Fruit fly (Drosophila melanogaster): Measurements from ENCODE around the gene Hand.

The Hand gene

dm6 chr2L:10327790-10328189, 32.6 kb upstream of the Hand start, which contains the start of gene RnrL:
RnrL (minus strand) TSS chr2L:10327943.
- no peak for TF ChIP-seq psq (optimal IDR thresholded peaks at IDR 0.05)
- TF ChIP-seq EcR (GFP tag; optimal IDR thresholded peaks at IDR 0.05), result no peak
- TF ChIP-seq usp (GFP tag; optimal IDR thresholded peaks at IDR 0.05), result no peak
- no peak for TF ChIP-seq CG8478 (optimal IDR thresholded peaks at IDR 0.05)
- no peak for TF ChIP-seq Dll (optimal IDR thresholded peaks at IDR 0.05)
- TF ChIP-seq pan (optimal IDR thresholded peaks at IDR 0.05), result no peak

dm6 chr2L:10322773-10323487, 27.7 kb upstream of the Hand start, which contains the start of gene CG5381:
CG5381 (minus strand) TSS chr2L:10323102.
- TF ChIP-seq EcR (GFP tag; optimal IDR thresholded peaks at IDR 0.05) (no peak), usp (GFP tag; optimal IDR thresholded peaks at IDR 0.05) (no peak), psq (optimal IDR thresholded peaks at IDR 0.05) (no peak), Dll (optimal IDR thresholded peaks at IDR 0.05) (no peak), pan (optimal IDR thresholded peaks at IDR 0.05) (no peak), CG8478 (optimal IDR thresholded peaks at IDR 0.05) (no peak)

- no peak for TF ChIP-seq pan (optimal IDR thresholded peaks at IDR 0.05)
- TF ChIP-seq usp (GFP tag; optimal IDR thresholded peaks at IDR 0.05), result no peak
- TF ChIP-seq Dll (optimal IDR thresholded peaks at IDR 0.05), result no peak
- TF ChIP-seq EcR (GFP tag; optimal IDR thresholded peaks at IDR 0.05), result no peak
- TF ChIP-seq CG8478 (optimal IDR thresholded peaks at IDR 0.05), result no peak
These were observed 27.0 kb upstream of the Hand start, which contains the start of gene CG4995 for dm6 chr2L:10322176-10322575. CG4995 (plus strand) TSS chr2L:10322476.

- TF ChIP-seq CG8478 (optimal IDR thresholded peaks at IDR 0.05) (no peak), pan (optimal IDR thresholded peaks at IDR 0.05) (no peak), Dll (optimal IDR thresholded peaks at IDR 0.05) (no peak), EcR (GFP tag; optimal IDR thresholded peaks at IDR 0.05) (peak in 1 of 2 experiments; percentile 41), psq (optimal IDR thresholded peaks at IDR 0.05) (no peak), usp (GFP tag; optimal IDR thresholded peaks at IDR 0.05) (no peak)
These were observed 26.4 kb upstream of the Hand start for dm6 chr2L:10321612-10322011.

dm6 chr2L:10321036-10321583, 25.9 kb upstream of the Hand start:
- no peak for TF ChIP-seq psq (optimal IDR thresholded peaks at IDR 0.05)

dm6 chr2L:10320174-10320775, 25.1 kb upstream of the Hand start:
- no peak for TF ChIP-seq EcR (GFP tag; optimal IDR thresholded peaks at IDR 0.05)

dm6 chr2L:10315888-10316287, 20.7 kb upstream of the Hand start:
- TF ChIP-seq CG8478 (optimal IDR thresholded peaks at IDR 0.05) (no peak), psq (optimal IDR thresholded peaks at IDR 0.05) (no peak), EcR (GFP tag; optimal IDR thresholded peaks at IDR 0.05) (no peak), pan (optimal IDR thresholded peaks at IDR 0.05) (no peak), usp (GFP tag; optimal IDR thresholded peaks at IDR 0.05) (no peak), Dll (optimal IDR thresholded peaks at IDR 0.05) (no peak)

dm6 chr2L:10314327-10315210, 19.4 kb upstream of the Hand start, which contains the start of the genes Usp14 and CG4972:
Usp14 (minus strand) TSS chr2L:10314396.
CG4972 (plus strand) TSS chr2L:10314792.
- TF ChIP-seq psq (optimal IDR thresholded peaks at IDR 0.05) (no peak), CG8478 (optimal IDR thresholded peaks at IDR 0.05) (no peak), Dll (optimal IDR thresholded peaks at IDR 0.05) (no peak), EcR (GFP tag; optimal IDR thresholded peaks at IDR 0.05) (no peak), pan (optimal IDR thresholded peaks at IDR 0.05) (no peak), usp (GFP tag; optimal IDR thresholded peaks at IDR 0.05) (no peak)

dm6 chr2L:10311822-10312221, 16.6 kb upstream of the Hand start:
- TF ChIP-seq pan (optimal IDR thresholded peaks at IDR 0.05), result no peak
- TF ChIP-seq usp (GFP tag; optimal IDR thresholded peaks at IDR 0.05), result no peak
- no peak for TF ChIP-seq EcR (GFP tag; optimal IDR thresholded peaks at IDR 0.05)
- TF ChIP-seq CG8478 (optimal IDR thresholded peaks at IDR 0.05), result no peak
- no peak for TF ChIP-seq Dll (optimal IDR thresholded peaks at IDR 0.05)
- no peak for TF ChIP-seq psq (optimal IDR thresholded peaks at IDR 0.05)

- TF ChIP-seq pan (optimal IDR thresholded peaks at IDR 0.05), result no peak
- TF ChIP-seq usp (GFP tag; optimal IDR thresholded peaks at IDR 0.05), result no peak
- no peak for TF ChIP-seq EcR (GFP tag; optimal IDR thresholded peaks at IDR 0.05)
- TF ChIP-seq psq (optimal IDR thresholded peaks at IDR 0.05), result no peak
- no peak for TF ChIP-seq Dll (optimal IDR thresholded peaks at IDR 0.05)
- no peak for TF ChIP-seq CG8478 (optimal IDR thresholded peaks at IDR 0.05)
These were observed 15.6 kb upstream of the Hand start, which contains the start of gene Cdk5alpha for dm6 chr2L:10310614-10311382. Cdk5alpha (minus strand) TSS chr2L:10310956.

Measured in whole organism.